5 fruit fly cellular contexts compared by ENCODE assay signal in the genomic region with DNA sequence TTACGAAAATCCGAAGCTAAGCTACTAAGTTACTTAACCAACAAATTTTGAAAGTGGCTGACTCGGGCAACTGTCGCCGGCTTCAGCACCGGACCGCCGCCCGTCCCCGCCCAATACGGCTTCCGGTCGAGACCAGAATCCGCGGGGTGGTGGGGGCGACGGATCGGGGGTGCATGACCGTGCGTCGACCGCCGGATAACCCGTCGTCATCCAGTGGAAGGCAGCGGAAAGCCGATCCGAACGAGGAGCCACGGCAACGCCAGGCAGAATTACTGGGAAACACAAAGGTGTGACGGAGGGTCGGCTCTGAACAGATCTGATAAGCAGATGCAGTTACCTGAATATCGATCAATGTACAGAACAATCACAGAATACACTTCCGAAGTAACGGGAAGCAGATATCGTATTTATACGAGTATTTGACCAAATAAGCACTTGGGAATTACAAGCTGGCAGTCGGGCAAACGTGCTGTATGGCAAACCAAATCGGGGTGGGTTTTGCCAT.
TF ChIP-seq lines count a peak whose summit lies in the region.

No protein-coding gene starts in this region.

TF ChIP-seq in whole organism, adult, 20 proteins besides CTCF, POLR2A, EP300 and RAD21 (continued from another document):
- TF ChIP-seq Clk (GFP tag; optimal IDR thresholded peaks at IDR 0.05; lab: Kevin White, UChicago) (peak; percentile 72), CG14711 (tag; optimal IDR thresholded peaks at IDR 0.05; lab: Kevin White, UChicago) (peak; percentile 33), tj (GFP tag; optimal IDR thresholded peaks at IDR 0.05; lab: Kevin White, UChicago) (peak; percentile 94), bab1 (GFP tag; optimal IDR thresholded peaks at IDR 0.05; lab: Kevin White, UChicago) (peak; percentile 86)

TF ChIP-seq in whole organism, embryonic, 481 proteins besides CTCF, POLR2A, EP300 and RAD21 (continued from another document and continues in another):
- TF ChIP-seq dati (GFP tag; IDR thresholded peaks at IDR 0.05; lab: Robert Waterston, UW) (no peak), Mrtf (GFP tag; IDR thresholded peaks at IDR 0.05; lab: Robert Waterston, UW) (peak; percentile 61; the same call in 2 of the 3 replicates), CG12659 (GFP tag; optimal IDR thresholded peaks at IDR 0.05; lab: Kevin White, UChicago) (peak; percentile 48), Hr3 (GFP tag; optimal IDR thresholded peaks at IDR 0.05; lab: Kevin White, UChicago) (no peak), CG4820 (GFP tag; optimal IDR thresholded peaks at IDR 0.05; lab: Kevin White, UChicago) (no peak), CG10543 (GFP tag; optimal IDR thresholded peaks at IDR 0.05; lab: Kevin White, UChicago) (peak; percentile 100), CG17912 (GFP tag; optimal IDR thresholded peaks at IDR 0.05; lab: Kevin White, UChicago) (peak; percentile 98), CG1832 (GFP tag; optimal IDR thresholded peaks at IDR 0.05; lab: Kevin White, UChicago) (no peak), CG17568 (GFP tag; optimal IDR thresholded peaks at IDR 0.05; lab: Kevin White, UChicago) (no peak), CG9727 (GFP tag; optimal IDR thresholded peaks at IDR 0.05; lab: Kevin White, UChicago) (no peak), D19B (GFP tag; optimal IDR thresholded peaks at IDR 0.05; lab: Kevin White, UChicago) (peak; percentile 4), CG9215 (GFP tag; IDR thresholded peaks at IDR 0.05; lab: Robert Waterston, UW) (no peak; the same call in 1 of the 2 replicates), CG15269 (tag; optimal IDR thresholded peaks at IDR 0.05; lab: Kevin White, UChicago) (peak; percentile 70), nom (GFP tag; optimal IDR thresholded peaks at IDR 0.05; lab: Kevin White, UChicago) (peak; percentile 91), CG10431 (GFP tag; optimal IDR thresholded peaks at IDR 0.05; lab: Kevin White, UChicago) (peak; percentile 85), CG8290 (GFP tag; optimal IDR thresholded peaks at IDR 0.05; lab: Kevin White, UChicago) (peak; percentile 62), CG8290 (tag; optimal IDR thresholded peaks at IDR 0.05; lab: Kevin White, UChicago) (peak; percentile 31 to 94), CG11695 (GFP tag; IDR thresholded peaks at IDR 0.05; lab: Robert Waterston, UW) (peak; percentile 47; the same call in 2 of the 3 replicates), sug (tag; optimal IDR thresholded peaks at IDR 0.05; lab: Kevin White, UChicago) (peak; percentile 95), CG2678 (tag; optimal IDR thresholded peaks at IDR 0.05; lab: Kevin White, UChicago) (peak; percentile 44), psq (GFP tag; optimal IDR thresholded peaks at IDR 0.05; lab: Kevin White, UChicago) (no peak), Hr39 (optimal IDR thresholded peaks at IDR 0.05; lab: Kevin White, UChicago) (no peak), br (optimal IDR thresholded peaks at IDR 0.05; lab: Kevin White, UChicago) (no peak), onecut (GFP tag; IDR thresholded peaks at IDR 0.05; lab: Robert Waterston, UW) (peak; percentile 86), D (optimal IDR thresholded peaks at IDR 0.05; lab: Kevin White, UChicago) (no peak), D (GFP tag; optimal IDR thresholded peaks at IDR 0.05; lab: Kevin White, UChicago) (peak; percentile 36), disco-r (GFP tag; optimal IDR thresholded peaks at IDR 0.05; lab: Kevin White, UChicago) (no peak), gro (GFP tag; optimal IDR thresholded peaks at IDR 0.05; lab: Kevin White, UChicago) (peak; percentile 34), tap (tag; optimal IDR thresholded peaks at IDR 0.05; lab: Kevin White, UChicago) (peak; percentile 65), dmrt11E (tag; optimal IDR thresholded peaks at IDR 0.05; lab: Kevin White, UChicago) (no peak)

TF ChIP-seq in whole organism, prepupa, 60 proteins besides CTCF, POLR2A, EP300 and RAD21 (continued from another document and continues in another):
- TF ChIP-seq CG8632 (GFP tag; optimal IDR thresholded peaks at IDR 0.05; lab: Kevin White, UChicago), result no peak
- TF ChIP-seq CG7368 (GFP tag; optimal IDR thresholded peaks at IDR 0.05; lab: Kevin White, UChicago), result peak; percentile 49
- TF ChIP-seq salr (GFP tag; optimal IDR thresholded peaks at IDR 0.05; lab: Kevin White, UChicago), result peak in 1 of 2 experiments; percentile 65
- peak; percentile 45 for TF ChIP-seq spab (GFP tag; optimal IDR thresholded peaks at IDR 0.05; lab: Kevin White, UChicago)
- TF ChIP-seq CG4318 (GFP tag; optimal IDR thresholded peaks at IDR 0.05; lab: Kevin White, UChicago), result no peak
- TF ChIP-seq CG3032 (tag; optimal IDR thresholded peaks at IDR 0.05; lab: Kevin White, UChicago), result peak; percentile 48
- peak; percentile 46 for TF ChIP-seq Sox102F (GFP tag; optimal IDR thresholded peaks at IDR 0.05; lab: Kevin White, UChicago)
- TF ChIP-seq CG6276 (GFP tag; optimal IDR thresholded peaks at IDR 0.05; lab: Kevin White, UChicago), result no peak
- TF ChIP-seq Sox14 (GFP tag; optimal IDR thresholded peaks at IDR 0.05; lab: Kevin White, UChicago), result peak; percentile 51
- peak; percentile 39 for TF ChIP-seq Blimp-1 (GFP tag; optimal IDR thresholded peaks at IDR 0.05; lab: Kevin White, UChicago)
- peak; percentile 14 for TF ChIP-seq Hr4 (GFP tag; optimal IDR thresholded peaks at IDR 0.05; lab: Kevin White, UChicago)
- peak; percentile 59 for TF ChIP-seq esn (GFP tag; optimal IDR thresholded peaks at IDR 0.05; lab: Kevin White, UChicago)
- peak; percentile 34 for TF ChIP-seq lz (GFP tag; optimal IDR thresholded peaks at IDR 0.05; lab: Kevin White, UChicago)
- TF ChIP-seq OdsH (GFP tag; optimal IDR thresholded peaks at IDR 0.05; lab: Kevin White, UChicago), result peak; percentile 20
- no peak for TF ChIP-seq CG8319 (GFP tag; optimal IDR thresholded peaks at IDR 0.05; lab: Kevin White, UChicago)
- peak; percentile 40 for TF ChIP-seq net (GFP tag; optimal IDR thresholded peaks at IDR 0.05; lab: Kevin White, UChicago)
- TF ChIP-seq Eip75B (GFP tag; optimal IDR thresholded peaks at IDR 0.05; lab: Kevin White, UChicago), result peak; percentile 63
- TF ChIP-seq eg (GFP tag; IDR thresholded peaks at IDR 0.05; lab: Robert Waterston, UW), result peak; percentile 76
- TF ChIP-seq Hr38 (GFP tag; optimal IDR thresholded peaks at IDR 0.05; lab: Kevin White, UChicago), result no peak
- peak; percentile 50 for TF ChIP-seq topi (GFP tag; optimal IDR thresholded peaks at IDR 0.05; lab: Kevin White, UChicago)
- peak; percentile 36 for TF ChIP-seq CG11294 (GFP tag; IDR thresholded peaks at IDR 0.05; lab: Robert Waterston, UW)
- TF ChIP-seq Lpt (GFP tag; optimal IDR thresholded peaks at IDR 0.05; lab: Kevin White, UChicago), result peak; percentile 61
- peak; percentile 78 for TF ChIP-seq CG6808 (GFP tag; optimal IDR thresholded peaks at IDR 0.05; lab: Kevin White, UChicago)
- peak; percentile 46 for TF ChIP-seq Eip93F (GFP tag; optimal IDR thresholded peaks at IDR 0.05; lab: Kevin White, UChicago)
- peak; percentile 55; the same call in 1 of the 2 replicates for TF ChIP-seq CG15336 (GFP tag; IDR thresholded peaks at IDR 0.05; lab: Robert Waterston, UW)
- TF ChIP-seq CG6854 (GFP tag; optimal IDR thresholded peaks at IDR 0.05; lab: Kevin White, UChicago), result peak; percentile 88
- peak; percentile 82 for TF ChIP-seq CG16779 (tag; optimal IDR thresholded peaks at IDR 0.05; lab: Kevin White, UChicago)
- TF ChIP-seq CG10631 (GFP tag; optimal IDR thresholded peaks at IDR 0.05; lab: Kevin White, UChicago), result no peak
- peak; percentile 96 for TF ChIP-seq svp (GFP tag; lab: Kevin White, UChicago)
- peak; percentile 70 for TF ChIP-seq fd85E (GFP tag; optimal IDR thresholded peaks at IDR 0.05; lab: Kevin White, UChicago)
- TF ChIP-seq fd59A (GFP tag; optimal IDR thresholded peaks at IDR 0.05; lab: Kevin White, UChicago), result peak; percentile 39
- TF ChIP-seq CG1621 (tag; optimal IDR thresholded peaks at IDR 0.05; lab: Kevin White, UChicago), result peak; percentile 100

TF ChIP-seq in whole organism, pupa, 21 proteins besides CTCF, POLR2A, EP300 and RAD21 (continued from another document):
- peak; percentile 100 for TF ChIP-seq CG13204 (GFP tag; optimal IDR thresholded peaks at IDR 0.05; lab: Kevin White, UChicago)
- TF ChIP-seq Ets98B (GFP tag; IDR thresholded peaks at IDR 0.05; lab: Robert Waterston, UW), result peak; percentile 79
- TF ChIP-seq rn (GFP tag; IDR thresholded peaks at IDR 0.05; lab: Robert Waterston, UW), result no peak
TF ChIP-seq in whole organism, pupa: peak in this region for 17.

TF ChIP-seq in whole organism, wandering third instar larva, 38 proteins besides CTCF, POLR2A, EP300 and RAD21 (continued from another document):
- TF ChIP-seq sage (GFP tag; optimal IDR thresholded peaks at IDR 0.05; lab: Kevin White, UChicago), result no peak
- TF ChIP-seq rgr (GFP tag; optimal IDR thresholded peaks at IDR 0.05; lab: Kevin White, UChicago), result peak; percentile 58
- peak; percentile 59 for TF ChIP-seq Hnf4 (GFP tag; optimal IDR thresholded peaks at IDR 0.05; lab: Kevin White, UChicago)
- no peak for TF ChIP-seq tai (GFP tag; optimal IDR thresholded peaks at IDR 0.05; lab: Kevin White, UChicago)
- peak; percentile 82 for TF ChIP-seq Hr83 (GFP tag; optimal IDR thresholded peaks at IDR 0.05; lab: Kevin White, UChicago; ENCODE audit: poor library complexity, severe bottlenecking)
- TF ChIP-seq Vsx2 (GFP tag; optimal IDR thresholded peaks at IDR 0.05; lab: Kevin White, UChicago; ENCODE audit: partially characterized antibody), result no peak
- no peak for TF ChIP-seq pan (optimal IDR thresholded peaks at IDR 0.05; lab: Kevin White, UChicago)
- peak; percentile 6 for TF ChIP-seq Jra (GFP tag; optimal IDR thresholded peaks at IDR 0.05; lab: Kevin White, UChicago)
- peak in 1 of 2 experiments; percentile 62 for TF ChIP-seq foxo (GFP tag; optimal IDR thresholded peaks at IDR 0.05; lab: Kevin White, UChicago)
- no peak for TF ChIP-seq Rel (GFP tag; optimal IDR thresholded peaks at IDR 0.05; lab: Kevin White, UChicago)
- peak; percentile 97 for TF ChIP-seq Rel (tag; optimal IDR thresholded peaks at IDR 0.05; lab: Kevin White, UChicago)
- peak; percentile 26 for TF ChIP-seq dmrt93B (GFP tag; optimal IDR thresholded peaks at IDR 0.05; lab: Kevin White, UChicago)
- TF ChIP-seq Dif (GFP tag; optimal IDR thresholded peaks at IDR 0.05; lab: Kevin White, UChicago; ENCODE audit: partially characterized antibody), result peak; percentile 73
- TF ChIP-seq lola (GFP tag; optimal IDR thresholded peaks at IDR 0.05; lab: Kevin White, UChicago), result no peak
- TF ChIP-seq dl (GFP tag; optimal IDR thresholded peaks at IDR 0.05; lab: Kevin White, UChicago; ENCODE audit: insufficient read depth in 1 of 2, partially characterized antibody in 2 of 2), result peak; percentile 14 to 42
- no peak for TF ChIP-seq dsf (GFP tag; optimal IDR thresholded peaks at IDR 0.05; lab: Kevin White, UChicago; ENCODE audit: borderline replicate concordance)
- TF ChIP-seq h (GFP tag; optimal IDR thresholded peaks at IDR 0.05; lab: Kevin White, UChicago), result peak; percentile 77
- no peak for TF ChIP-seq CG32264 (GFP tag; optimal IDR thresholded peaks at IDR 0.05; lab: Kevin White, UChicago)
